Fruit fly (Drosophila melanogaster) whole organism, embryonic: ENCODE data around the gene InR.

ENCODE experiments used
- Abd-B ChIP-seq: fragments of 200-800 bp; sonication (Bioruptor generic); optimal IDR thresholded peaks from 2 replicates; lab custom pipeline; 2018; ENCODE audit warnings: missing biosample characterization, mild to moderate bottlenecking, missing genetic modification characterization, moderate library complexity
- BEAF-32 ChIP-seq: fragments of 200-800 bp; sonication (Bioruptor generic); optimal IDR thresholded peaks from 3 replicates; lab custom pipeline; 2017; ENCODE audit warnings: missing biosample characterization, missing genetic modification characterization, mild to moderate bottlenecking, moderate library complexity, missing genetic modification reagents
- CG10565 ChIP-seq: fragments of 200-800 bp; sonication (Bioruptor generic); optimal IDR thresholded peaks from 3 replicates; lab custom pipeline; 2016; ENCODE audit warnings: missing biosample characterization, mild to moderate bottlenecking, missing genetic modification characterization
- CG11247 ChIP-seq: fragments of 200-800 bp; sonication (Bioruptor generic); IDR thresholded peaks from 2 replicates; pipeline ENCODE4 v1.3.6; 2022; ENCODE audit warnings: missing biosample characterization, missing genetic modification characterization
- CG12219 ChIP-seq: fragments of 200-800 bp; sonication (Bioruptor generic); optimal IDR thresholded peaks from 3 replicates; lab custom pipeline; 2018; ENCODE audit warnings: missing biosample characterization, mild to moderate bottlenecking, missing genetic modification characterization
- CG14710 ChIP-seq: fragments of 200-800 bp; sonication (Bioruptor generic); optimal IDR thresholded peaks from 3 replicates; lab custom pipeline; 2019; ENCODE audit warnings: missing biosample characterization, mild to moderate bottlenecking, missing genetic modification characterization, moderate library complexity
- CG15479 ChIP-seq: fragments of 200-800 bp; sonication (Bioruptor generic); optimal IDR thresholded peaks from 3 replicates; lab custom pipeline; 2019; ENCODE audit warnings: missing biosample characterization, mild to moderate bottlenecking, missing genetic modification characterization, moderate library complexity
- CG16863 ChIP-seq: fragments of 200-800 bp; sonication (Bioruptor generic); optimal IDR thresholded peaks from 3 replicates; lab custom pipeline; 2016; ENCODE audit warnings: missing biosample characterization, missing genetic modification characterization
- CG17359 ChIP-seq: fragments of 200-800 bp; sonication (Bioruptor generic); optimal IDR thresholded peaks from 3 replicates; lab custom pipeline; 2018; ENCODE audit warnings: missing biosample characterization, mild to moderate bottlenecking, missing genetic modification characterization, moderate library complexity
- CG2678 ChIP-seq: fragments of 200-800 bp; sonication (Bioruptor generic); optimal IDR thresholded peaks from 3 replicates; lab custom pipeline; 2019; ENCODE audit warnings: missing biosample characterization, mild to moderate bottlenecking, missing genetic modification characterization, moderate library complexity
- CG2875 ChIP-seq: fragments of 200-800 bp; sonication (Bioruptor generic); optimal IDR thresholded peaks from 2 replicates; lab custom pipeline; 2017; ENCODE audit warnings: missing biosample characterization, mild to moderate bottlenecking, missing genetic modification characterization, missing genetic modification reagents
- CG30020 ChIP-seq: fragments of 200-800 bp; optimal IDR thresholded peaks from 2 replicates; lab custom pipeline; 2019; ENCODE audit warnings: missing biosample characterization, mild to moderate bottlenecking, missing genetic modification characterization, moderate library complexity
- CG3726 ChIP-seq: fragments of 200-800 bp; sonication (Bioruptor generic); IDR thresholded peaks from 3 replicates; pipeline ENCODE4, ENCODE4 v1.3.6; 2022; ENCODE audit warnings: missing biosample characterization, missing genetic modification characterization
- CG3995 ChIP-seq: fragments of 200-800 bp; sonication (Bioruptor generic); optimal IDR thresholded peaks from 3 replicates; lab custom pipeline; 2016; ENCODE audit warnings: missing biosample characterization, missing genetic modification characterization
- CG5953 ChIP-seq: fragments of 200-800 bp; sonication (Bioruptor generic); IDR thresholded peaks from 2 replicates; pipeline ENCODE4 v1.3.6; 2022; ENCODE audit warnings: missing biosample characterization, missing genetic modification characterization
- CG6654 ChIP-seq: fragments of 200-800 bp; sonication (Bioruptor generic); optimal IDR thresholded peaks from 2 replicates; lab custom pipeline; 2017; ENCODE audit warnings: missing biosample characterization, mild to moderate bottlenecking, missing genetic modification characterization
- CG6765 ChIP-seq: fragments of 200-800 bp; sonication (Bioruptor generic); optimal IDR thresholded peaks from 3 replicates; lab custom pipeline; 2017; ENCODE audit warnings: missing biosample characterization, mild to moderate bottlenecking, missing genetic modification characterization
- CG7987 ChIP-seq: fragments of 200-800 bp; sonication (Bioruptor generic); optimal IDR thresholded peaks from 2 replicates; lab custom pipeline; 2018; ENCODE audit warnings: missing biosample characterization, mild to moderate bottlenecking, missing genetic modification characterization, moderate library complexity
- CG8290 ChIP-seq, 3 experiments: fragments of 200-800 bp; sonication (Bioruptor generic); optimal IDR thresholded peaks; 2 replicates each; lab custom pipeline; 2016 to 2019; ENCODE audit warnings: missing biosample characterization in 3 of 3, missing genetic modification characterization in 3 of 3, mild to moderate bottlenecking in 2 of 3, moderate library complexity in 1 of 3
- Eip74EF ChIP-seq, 2 experiments: fragments of 200-800 bp in 1 of 2; fragments of >200 bp in 1 of 2; sonication (Bioruptor generic) in 1 of 2; optimal IDR thresholded peaks; 2 replicates each; lab custom pipeline; 2017 to 2019; ENCODE audit warnings: missing biosample characterization in 2 of 2, missing genetic modification characterization in 2 of 2, mild to moderate bottlenecking in 1 of 2, moderate library complexity in 1 of 2
- Hmr ChIP-seq: fragments of 200-800 bp; sonication (Bioruptor generic); optimal IDR thresholded peaks from 3 replicates; lab custom pipeline; 2017; ENCODE audit warnings: mild to moderate bottlenecking, missing biosample characterization, missing genetic modification reagents, missing genetic modification characterization
- Lim3 ChIP-seq: fragments of 200-800 bp; sonication (Bioruptor generic); IDR thresholded peaks from 2 replicates; pipeline ENCODE4 v1.3.6; 2022; ENCODE audit warnings: missing biosample characterization, missing genetic modification characterization
- NC2α ChIP-seq: fragments of 200-800 bp; sonication (Bioruptor generic); optimal IDR thresholded peaks from 2 replicates; lab custom pipeline; 2016; ENCODE audit warnings: missing biosample characterization, missing genetic modification characterization
- Neu2 ChIP-seq: fragments of 200-800 bp; sonication (Bioruptor generic); optimal IDR thresholded peaks from 3 replicates; lab custom pipeline; 2016; ENCODE audit warnings: missing biosample characterization, missing genetic modification characterization, borderline replicate concordance
- Nf-YC ChIP-seq: fragments of 200-800 bp; optimal IDR thresholded peaks from 3 replicates; lab custom pipeline; 2019; ENCODE audit warnings: missing biosample characterization, mild to moderate bottlenecking, missing genetic modification characterization, moderate library complexity
- Ssrp ChIP-seq: fragments of 200-800 bp; sonication (Bioruptor generic); optimal IDR thresholded peaks from 2 replicates; lab custom pipeline; 2018; ENCODE audit warnings: missing biosample characterization, mild to moderate bottlenecking, missing genetic modification characterization, moderate library complexity
- Trl ChIP-seq, 3 experiments: fragments of >200 bp in 2 of 3; fragments of 200-800 bp in 1 of 3; sonication (Bioruptor generic) in 1 of 3; optimal IDR thresholded peaks; 2 replicates in 1 of 3; 3 replicates in 2 of 3; lab custom pipeline; 2016 to 2017; ENCODE audit warnings: missing biosample characterization in 1 of 3, missing genetic modification characterization in 1 of 3
- al ChIP-seq: fragments of 200-800 bp; sonication (Bioruptor generic); IDR thresholded peaks from 2 replicates; pipeline ENCODE4 v1.3.6; 2022; ENCODE audit warnings: missing biosample characterization, missing genetic modification characterization
- ase ChIP-seq: fragments of 200-800 bp; sonication (Bioruptor generic); IDR thresholded peaks from 3 replicates; pipeline ENCODE4 v1.3.6; 2022; ENCODE audit warnings: missing biosample characterization, missing genetic modification characterization
- chif ChIP-seq, 2 experiments: fragments of 200-800 bp; sonication (Bioruptor generic); optimal IDR thresholded peaks; 3 replicates each; lab custom pipeline; 2016; ENCODE audit warnings: missing biosample characterization in 2 of 2, missing genetic modification characterization in 2 of 2
- corto ChIP-seq: fragments of 200-800 bp; sonication (Bioruptor generic); optimal IDR thresholded peaks from 2 replicates; lab custom pipeline; 2016; ENCODE audit warnings: missing biosample characterization, mild to moderate bottlenecking, missing genetic modification characterization, moderate library complexity
- danr ChIP-seq: fragments of 200-800 bp; sonication (Bioruptor generic); IDR thresholded peaks from 2 replicates; pipeline ENCODE4 v1.3.6; 2022; ENCODE audit warnings: missing biosample characterization, missing genetic modification characterization
- gro ChIP-seq: fragments of 200-800 bp; sonication (Bioruptor generic); optimal IDR thresholded peaks from 2 replicates; lab custom pipeline; 2016; ENCODE audit warnings: missing biosample characterization, missing genetic modification characterization
- hkb ChIP-seq, 2 experiments: fragments of 200-800 bp in 1 of 2; fragments of >200 bp in 1 of 2; sonication (Bioruptor generic) in 1 of 2; IDR thresholded peaks in 1 of 2; optimal IDR thresholded peaks in 1 of 2; 2 replicates each; pipeline versions ENCODE4 v1.3.6 to Lab custom; 2017 to 2022; ENCODE audit warnings: missing biosample characterization in 1 of 2, missing genetic modification characterization in 1 of 2
- inv ChIP-seq: fragments of 200-800 bp; sonication (Bioruptor generic); IDR thresholded peaks from 2 replicates; pipeline ENCODE4 v1.3.6; 2022; ENCODE audit warnings: missing biosample characterization, missing genetic modification characterization; ENCODE audit not compliant: partially characterized antibody
- kah ChIP-seq: fragments of 200-800 bp; sonication (Bioruptor generic); optimal IDR thresholded peaks from 2 replicates; lab custom pipeline; 2018; ENCODE audit warnings: missing biosample characterization, mild to moderate bottlenecking, missing genetic modification characterization
- lilli ChIP-seq: fragments of 200-800 bp; sonication (Bioruptor generic); optimal IDR thresholded peaks from 3 replicates; lab custom pipeline; 2016; ENCODE audit warnings: missing biosample characterization, missing genetic modification characterization
- mirr ChIP-seq: fragments of 200-800 bp; sonication (Bioruptor generic); optimal IDR thresholded peaks from 3 replicates; lab custom pipeline; 2018; ENCODE audit warnings: missing biosample characterization, mild to moderate bottlenecking, missing genetic modification characterization
- mld ChIP-seq: fragments of 200-800 bp; sonication (Bioruptor generic); IDR thresholded peaks from 3 replicates; pipeline ENCODE4 v1.3.6; 2022; ENCODE audit warnings: missing biosample characterization, missing genetic modification characterization; ENCODE audit not compliant: partially characterized antibody
- nau ChIP-seq: fragments of 200-800 bp; sonication (Bioruptor generic); optimal IDR thresholded peaks from 3 replicates; lab custom pipeline; 2017; ENCODE audit warnings: missing biosample characterization, mild to moderate bottlenecking, missing genetic modification characterization, missing genetic modification reagents
- pan ChIP-seq, 4 experiments: fragments of >200 bp in 3 of 4; fragments of 200-800 bp in 1 of 4; sonication (Bioruptor generic) in 1 of 4; optimal IDR thresholded peaks in 3 of 4; IDR thresholded peaks in 1 of 4; 2 replicates each; pipeline versions ENCODE4 v1.3.6 to Lab custom; 2017 to 2022; ENCODE audit warnings: missing biosample characterization in 2 of 4, missing genetic modification characterization in 2 of 4, mixed read lengths in 1 of 4
- phol ChIP-seq: fragments of 200-800 bp; sonication (Bioruptor generic); optimal IDR thresholded peaks from 3 replicates; lab custom pipeline; 2018; ENCODE audit warnings: missing biosample characterization, mild to moderate bottlenecking, missing genetic modification characterization, moderate library complexity
- pzg ChIP-seq: fragments of 200-800 bp; sonication (Bioruptor generic); optimal IDR thresholded peaks from 3 replicates; lab custom pipeline; 2018; ENCODE audit warnings: missing biosample characterization, mild to moderate bottlenecking, missing genetic modification characterization, moderate library complexity
- ro ChIP-seq: fragments of 200-800 bp; sonication (Bioruptor generic); IDR thresholded peaks from 2 replicates; pipeline ENCODE4 v1.3.6; 2022; ENCODE audit warnings: missing biosample characterization, missing genetic modification characterization
- sqz ChIP-seq: fragments of 200-800 bp; sonication (Bioruptor generic); optimal IDR thresholded peaks from 3 replicates; lab custom pipeline; 2018; ENCODE audit warnings: missing biosample characterization, mild to moderate bottlenecking, missing genetic modification characterization
- vvl ChIP-seq: fragments of 200-800 bp; sonication (Bioruptor generic); IDR thresholded peaks from 2 replicates; pipeline ENCODE4 v1.3.6; 2022; ENCODE audit warnings: missing biosample characterization, missing genetic modification characterization
- yki ChIP-seq: fragments of >200 bp; optimal IDR thresholded peaks from 3 replicates; lab custom pipeline; 2018
- zen ChIP-seq: fragments of 200-800 bp; sonication (Bioruptor generic); optimal IDR thresholded peaks from 3 replicates; lab custom pipeline; 2018; ENCODE audit warnings: missing biosample characterization, mild to moderate bottlenecking, missing genetic modification characterization, moderate library complexity
- zfh2 ChIP-seq: fragments of 200-800 bp; sonication (Bioruptor generic); optimal IDR thresholded peaks from 2 replicates; lab custom pipeline; 2016; ENCODE audit warnings: missing biosample characterization, missing genetic modification characterization

Gene InR

dm6 chr3R:21598605-21599004 lies 20.5 kb downstream of the InR start:
- TF ChIP-seq hkb (optimal IDR thresholded peaks at IDR 0.05; lab: Kevin White, UChicago), result no peak
- TF ChIP-seq hkb (GFP tag; IDR thresholded peaks at IDR 0.05; lab: Robert Waterston, UW), result no peak
- TF ChIP-seq CG7987, result no peak
- no peak for TF ChIP-seq CG2875 (GFP tag; lab: Kevin White, UChicago)
- no peak for TF ChIP-seq ase (GFP tag; lab: Robert Waterston, UW)
- no peak; the same call in 1 of the 2 replicates for TF ChIP-seq vvl
- TF ChIP-seq danr (GFP tag; lab: Robert Waterston, UW), result no peak
- TF ChIP-seq lilli (GFP tag; lab: Kevin White, UChicago), result no peak
- peak; percentile 37 to 76 for TF ChIP-seq Trl (optimal IDR thresholded peaks at IDR 0.05; lab: Kevin White, UChicago)
- no peak for TF ChIP-seq Trl (GFP tag; optimal IDR thresholded peaks at IDR 0.05; lab: Kevin White, UChicago)
- no peak for TF ChIP-seq CG11247
- no peak for TF ChIP-seq BEAF-32 (GFP tag; lab: Kevin White, UChicago)
- TF ChIP-seq CG12219 (GFP tag; lab: Kevin White, UChicago), result no peak
- TF ChIP-seq CG2678 (tag; lab: Kevin White, UChicago), result no peak
- TF ChIP-seq CG3995 (GFP tag; lab: Kevin White, UChicago), result no peak
- TF ChIP-seq Neu2 (GFP tag; lab: Kevin White, UChicago), result no peak
- TF ChIP-seq sqz (GFP tag; lab: Kevin White, UChicago), result peak; percentile 43
- TF ChIP-seq Abd-B, result peak; percentile 40
- no peak for TF ChIP-seq CG6654 (GFP tag; lab: Kevin White, UChicago)
- TF ChIP-seq ro, result no peak
- TF ChIP-seq Eip74EF (GFP tag; optimal IDR thresholded peaks at IDR 0.05; lab: Kevin White, UChicago), result peak in 1 of 2 experiments; percentile 78
- TF ChIP-seq Ssrp (tag; lab: Kevin White, UChicago), result no peak
- no peak for TF ChIP-seq pzg (GFP tag; lab: Kevin White, UChicago)
- no peak for TF ChIP-seq al (GFP tag; lab: Robert Waterston, UW)
- no peak for TF ChIP-seq nau (GFP tag; lab: Kevin White, UChicago)
- no peak for TF ChIP-seq CG30020 (tag; lab: Kevin White, UChicago)
- peak; percentile 4 for TF ChIP-seq yki (lab: Kevin White, UChicago)
- TF ChIP-seq pan (optimal IDR thresholded peaks at IDR 0.05; lab: Kevin White, UChicago), result no peak
- TF ChIP-seq pan (GFP tag; optimal IDR thresholded peaks at IDR 0.05 in 1 of 2, IDR thresholded peaks at IDR 0.05 in 1 of 2), result no peak
- TF ChIP-seq Nf-YC, result peak; percentile 18
- no peak for TF ChIP-seq mirr (GFP tag; lab: Kevin White, UChicago)
- TF ChIP-seq Hmr (GFP tag; lab: Kevin White, UChicago), result no peak
- peak; percentile 56 for TF ChIP-seq CG8290 (GFP tag; optimal IDR thresholded peaks at IDR 0.05; lab: Kevin White, UChicago)
- peak in 1 of 2 experiments; percentile 93 for TF ChIP-seq CG8290 (tag; optimal IDR thresholded peaks at IDR 0.05; lab: Kevin White, UChicago)
- TF ChIP-seq inv, result no peak
- TF ChIP-seq CG6765 (GFP tag; lab: Kevin White, UChicago), result no peak
- TF ChIP-seq CG17359 (tag; lab: Kevin White, UChicago), result no peak
- no peak for TF ChIP-seq phol
- no peak for TF ChIP-seq zfh2 (GFP tag; lab: Kevin White, UChicago)
- TF ChIP-seq Lim3 (GFP tag; lab: Robert Waterston, UW), result no peak
- TF ChIP-seq NC2α (GFP tag; lab: Kevin White, UChicago), result no peak
- TF ChIP-seq CG5953 (GFP tag; lab: Robert Waterston, UW), result no peak
- TF ChIP-seq CG10565 (GFP tag; lab: Kevin White, UChicago), result no peak
- no peak for TF ChIP-seq kah
- no peak for TF ChIP-seq mld
- TF ChIP-seq zen (tag; lab: Kevin White, UChicago), result peak; percentile 71
- no peak for TF ChIP-seq CG16863 (GFP tag; lab: Kevin White, UChicago)
- no peak for TF ChIP-seq gro (GFP tag; lab: Kevin White, UChicago)
- TF ChIP-seq chif (GFP tag; optimal IDR thresholded peaks at IDR 0.05; lab: Kevin White, UChicago), result no peak
- TF ChIP-seq corto (GFP tag; lab: Kevin White, UChicago), result no peak
- no peak for TF ChIP-seq CG3726
- no peak for TF ChIP-seq CG14710 (tag; lab: Kevin White, UChicago)
- peak; percentile 26 for TF ChIP-seq CG15479 (GFP tag; lab: Kevin White, UChicago)
